Worm (Caenorhabditis elegans): ENCODE results near the gene him-8.

DNA sequence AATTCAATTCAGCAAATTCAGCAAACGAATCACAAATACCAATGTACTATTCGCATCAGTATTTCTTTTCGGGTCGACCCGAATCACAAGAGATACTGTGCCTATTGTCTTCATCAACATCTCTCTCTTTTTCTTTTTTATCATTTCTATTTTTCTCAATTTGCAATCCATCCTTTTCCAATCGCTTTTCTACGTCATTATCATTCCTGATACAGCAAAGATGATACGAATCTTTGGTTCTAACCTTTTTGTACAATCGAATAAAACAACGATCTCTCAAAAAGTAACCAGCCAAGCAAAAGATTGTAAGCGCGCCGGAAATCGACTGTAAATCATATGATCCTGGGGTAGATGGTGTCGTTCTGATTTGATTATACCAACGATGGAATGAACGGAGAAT, 48.2 kb downstream of the him-8 start:
- TF ChIP-seq fkh-10 (GFP tag; optimal IDR thresholded peaks at IDR 0.05) (no peak), hif-1 (tag; optimal IDR thresholded peaks at IDR 0.05) (no peak), F44E2.7 (GFP tag; IDR thresholded peaks at IDR 0.05) (no peak), ztf-11 (tag; optimal IDR thresholded peaks at IDR 0.05) (no peak), unc-62 (GFP tag; optimal IDR thresholded peaks at IDR 0.05 in 1 of 2) (no peak), unc-62 (tag; optimal IDR thresholded peaks at IDR 0.05) (no peak), spr-1 (tag; optimal IDR thresholded peaks at IDR 0.05) (no peak)

Data from whole organism, L4 larva.